Worm (Caenorhabditis elegans) whole organism, midembryonic: Measurements from ENCODE around the gene M01H9.5.

Experiments used
- T22C8.4 ChIP-seq: fragments of 200-800 bp; sonication (Bioruptor generic); IDR thresholded peaks from 2 replicates; pipeline ENCODE4 v1.3.6; 2022; ENCODE audit warnings: missing genetic modification characterization, missing compliant biosample characterization
- cog-1 ChIP-seq: sonication (generic microtip); optimal IDR thresholded peaks from 2 replicates; lab custom pipeline; 2016; ENCODE audit warnings: missing genetic modification characterization, missing compliant biosample characterization
- flt-1 ChIP-seq: fragments of 200-800 bp; sonication (Bioruptor generic); IDR thresholded peaks from 2 replicates; pipeline ENCODE4 v1.3.6; 2022; ENCODE audit warnings: missing genetic modification characterization, missing compliant biosample characterization
- klf-2 ChIP-seq: fragments of 200-800 bp; sonication (Bioruptor generic); conservative IDR thresholded peaks from 2 replicates; pipeline ENCODE4 v1.3.6; 2022; ENCODE audit warnings: missing genetic modification reagents, missing genetic modification characterization, missing compliant biosample characterization
- med-1 ChIP-seq: sonication (generic microtip); optimal IDR thresholded peaks from 2 replicates; lab custom pipeline; 2017; ENCODE audit warnings: missing genetic modification characterization, mild to moderate bottlenecking, missing compliant biosample characterization, antibody characterized with exemption, missing genetic modification reagents; ENCODE audit not compliant: insufficient read depth
- tab-1 ChIP-seq: fragments of 200-800 bp; sonication (Bioruptor generic); IDR thresholded peaks from 2 replicates; pipeline ENCODE4 v1.3.6; 2022; ENCODE audit warnings: missing genetic modification characterization, missing compliant biosample characterization
- ztf-23 ChIP-seq: fragments of 200-800 bp; sonication (Bioruptor generic); IDR thresholded peaks from 2 replicates; pipeline ENCODE4 v1.3.6; 2022; ENCODE audit warnings: missing genetic modification reagents, missing genetic modification characterization, missing compliant biosample characterization
- ztf-29 ChIP-seq: fragments of 200-800 bp; sonication (Bioruptor generic); IDR thresholded peaks from 2 replicates; pipeline ENCODE4 v1.3.6; 2022; ENCODE audit warnings: missing genetic modification reagents, missing genetic modification characterization, missing compliant biosample characterization

ce11 chrIV:4505078-4505477, 39.8 kb downstream of the M01H9.5 start:
- no peak for TF ChIP-seq med-1 (GFP tag; lab: Kevin White, UChicago)
- TF ChIP-seq ztf-29 (GFP tag; lab: Robert Waterston, UW): no peak
- no peak for TF ChIP-seq cog-1 (tag; lab: Kevin White, UChicago)
- TF ChIP-seq tab-1 (GFP tag; lab: Robert Waterston, UW): no peak
- TF ChIP-seq T22C8.4 (GFP tag; lab: Robert Waterston, UW): no peak
- no peak for TF ChIP-seq klf-2
- no peak for TF ChIP-seq flt-1 (GFP tag; lab: Robert Waterston, UW)
- no peak for TF ChIP-seq ztf-23 (GFP tag; lab: Robert Waterston, UW)
